Worm (Caenorhabditis elegans) whole organism, mixed stage, embryonic: ENCODE measurements around the gene nlp-71.
A peak's percentile ranks its signal among the peaks of the same experiment; 100 is the strongest.

Source experiments
- M03D4.4 ChIP-seq: sonication (generic microtip); optimal IDR thresholded peaks from 2 replicates; lab custom pipeline; 2017; ENCODE audit warnings: mild to moderate bottlenecking, missing genetic modification characterization, missing compliant biosample characterization
- blmp-1 ChIP-seq: fragments of 150-350 bp; optimal IDR thresholded peaks from 2 replicates; lab custom pipeline; 2014; ENCODE audit warnings: missing biosample characterization, missing genetic modification characterization
- ces-1 ChIP-seq: fragments of 150-350 bp; optimal IDR thresholded peaks from 2 replicates; lab custom pipeline; 2014; ENCODE audit warnings: missing biosample characterization, missing genetic modification reagents, missing genetic modification characterization
- elt-1 ChIP-seq: sonication (generic microtip); optimal IDR thresholded peaks from 2 replicates; lab custom pipeline; 2017; ENCODE audit warnings: missing genetic modification characterization, mild to moderate bottlenecking, missing compliant biosample characterization, antibody characterized with exemption, moderate library complexity, borderline replicate concordance; ENCODE audit not compliant: insufficient read depth
- elt-3 ChIP-seq: fragments of 150-350 bp; optimal IDR thresholded peaks from 2 replicates; lab custom pipeline; 2014; ENCODE audit warnings: missing biosample characterization, missing genetic modification characterization
- hlh-1 ChIP-seq: fragments of 150-350 bp; optimal IDR thresholded peaks from 2 replicates; lab custom pipeline; 2014; ENCODE audit warnings: missing biosample characterization, missing genetic modification reagents, missing genetic modification characterization
- lin-13 ChIP-seq: fragments of 150-350 bp; optimal IDR thresholded peaks from 2 replicates; lab custom pipeline; 2014; ENCODE audit warnings: missing biosample characterization, missing genetic modification characterization
- mep-1 ChIP-seq: fragments of 150-350 bp; optimal IDR thresholded peaks from 2 replicates; lab custom pipeline; 2017; ENCODE audit warnings: missing biosample characterization, missing genetic modification reagents, missing genetic modification characterization, inconsistent platforms
- nhr-76 ChIP-seq: sonication (generic microtip); optimal IDR thresholded peaks from 2 replicates; lab custom pipeline; 2017; ENCODE audit warnings: missing biosample characterization, missing genetic modification characterization
- pha-4 ChIP-seq: fragments of 150-350 bp; optimal IDR thresholded peaks from 2 replicates; lab custom pipeline; 2018; ENCODE audit warnings: missing biosample characterization, missing genetic modification reagents, missing genetic modification characterization
- unc-39 ChIP-seq: fragments of 150-350 bp; optimal IDR thresholded peaks from 2 replicates; lab custom pipeline; 2014; ENCODE audit warnings: missing biosample characterization, missing genetic modification characterization
- unc-62 ChIP-seq: fragments of 150-350 bp; optimal IDR thresholded peaks from 2 replicates; lab custom pipeline; 2014; ENCODE audit warnings: missing biosample characterization, missing genetic modification reagents, missing genetic modification characterization
- zip-8 ChIP-seq: fragments of 150-350 bp; optimal IDR thresholded peaks from 2 replicates; lab custom pipeline; 2014; ENCODE audit warnings: missing biosample characterization, missing genetic modification characterization

DNA sequence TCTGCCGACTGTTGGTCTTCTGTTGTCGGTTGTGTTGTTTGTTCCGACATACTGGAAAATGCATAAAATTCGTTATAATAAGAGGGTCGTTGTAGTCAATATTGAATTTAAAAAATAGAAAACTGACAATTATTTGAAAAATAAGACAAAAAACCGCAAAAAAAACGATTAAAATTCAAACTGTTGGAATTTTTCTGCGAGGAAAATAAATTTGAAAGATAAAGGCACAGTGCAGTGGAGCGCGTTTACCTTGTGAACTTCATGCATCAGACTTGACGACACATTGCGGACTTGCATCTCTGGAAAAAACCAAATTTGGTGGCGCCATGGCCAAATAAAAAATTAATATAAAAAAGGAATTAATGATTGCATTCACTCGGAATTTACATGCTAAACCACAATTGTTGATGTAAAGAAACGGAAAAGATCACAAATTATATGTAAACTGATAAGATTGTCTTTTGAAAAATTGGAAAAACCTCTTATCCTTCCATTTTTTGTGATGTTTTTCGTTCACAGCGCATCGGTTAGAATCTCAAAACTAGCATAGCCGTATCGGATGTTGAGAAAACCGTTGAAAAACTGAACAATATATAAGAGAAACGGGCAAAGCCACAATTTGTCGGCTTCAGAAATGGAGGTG, 36.8 kb downstream of the nlp-71 start, which contains the start of the genes hrpf-2 and bli-6:
- TF ChIP-seq zip-8 (tag; lab: Kevin White, UChicago): no peak
- no peak for TF ChIP-seq M03D4.4 (tag; lab: Kevin White, UChicago)
- TF ChIP-seq elt-3 (tag; lab: Kevin White, UChicago): no peak
- no peak for TF ChIP-seq lin-13 (tag; lab: Kevin White, UChicago)
- peak; percentile 35 for TF ChIP-seq pha-4 (tag; lab: Kevin White, UChicago)
- TF ChIP-seq blmp-1: no peak
- no peak for TF ChIP-seq nhr-76 (tag; lab: Kevin White, UChicago)
- no peak for TF ChIP-seq unc-39 (tag; lab: Kevin White, UChicago)
- peak; percentile 1 for TF ChIP-seq hlh-1
- peak; percentile 70 for TF ChIP-seq ces-1 (GFP tag; lab: Kevin White, UChicago)
- TF ChIP-seq unc-62 (GFP tag; lab: Kevin White, UChicago): no peak
- no peak for TF ChIP-seq elt-1
- TF ChIP-seq mep-1 (tag; lab: Kevin White, UChicago): peak; percentile 76
